Worm (Caenorhabditis elegans): Measurements from ENCODE around the gene asg-2.

The asg-2 gene

DNA sequence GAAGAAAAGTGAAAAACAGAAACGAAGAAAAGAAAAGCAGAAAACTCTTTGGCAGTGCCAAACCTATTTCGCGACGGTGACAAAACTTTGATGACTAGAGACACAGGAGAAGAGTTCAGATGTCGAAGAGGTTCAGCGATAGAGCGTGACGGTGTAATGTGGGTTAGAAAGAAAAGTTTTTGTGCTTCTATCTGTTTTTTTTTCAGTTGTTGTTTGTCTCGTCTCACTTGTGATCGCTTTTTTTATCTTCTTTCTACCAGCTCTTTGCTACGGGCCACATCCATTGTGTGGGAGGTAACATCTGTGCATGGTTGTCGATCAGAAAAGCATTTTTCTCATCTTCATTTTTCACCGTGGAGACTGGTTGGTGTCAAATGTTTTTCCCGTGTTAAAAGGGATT, 15.2 kb upstream of the asg-2 start, which contains the start of gene F41B4.1 (continued):
- TF ChIP-seq lin-14 (GFP tag; optimal IDR thresholded peaks at IDR 0.05) (peak; percentile 89), nhr-77 (tag; optimal IDR thresholded peaks at IDR 0.05) (no peak), nhr-71 (tag; optimal IDR thresholded peaks at IDR 0.05) (peak; percentile 84), hlh-4 (tag; optimal IDR thresholded peaks at IDR 0.05) (no peak), lsy-2 (tag; optimal IDR thresholded peaks at IDR 0.05) (peak; percentile 21 to 61), nhr-85 (tag) (no peak), ceh-82 (tag; optimal IDR thresholded peaks at IDR 0.05) (no peak), nhr-11 (tag; optimal IDR thresholded peaks at IDR 0.05) (no peak), swsn-7 (tag; optimal IDR thresholded peaks at IDR 0.05) (no peak), ztf-11 (tag; optimal IDR thresholded peaks at IDR 0.05) (no peak), ztf-4 (tag; optimal IDR thresholded peaks at IDR 0.05) (no peak), aha-1 (tag; optimal IDR thresholded peaks at IDR 0.05) (no peak), nhr-20 (tag; optimal IDR thresholded peaks at IDR 0.05) (peak; percentile 35), fkh-4 (tag; optimal IDR thresholded peaks at IDR 0.05; ENCODE audit: borderline replicate concordance) (peak; percentile 39), blmp-1 (tag; optimal IDR thresholded peaks at IDR 0.05) (no peak), sup-37 (GFP tag; optimal IDR thresholded peaks at IDR 0.05) (no peak), efl-1 (optimal IDR thresholded peaks at IDR 0.05) (no peak), efl-1 (GFP tag; optimal IDR thresholded peaks at IDR 0.05 in 1 of 2) (no peak), fkh-10 (GFP tag; optimal IDR thresholded peaks at IDR 0.05) (no peak), hpl-2 (GFP tag; optimal IDR thresholded peaks at IDR 0.05) (no peak), nhr-76 (tag; optimal IDR thresholded peaks at IDR 0.05) (no peak), nhr-19 (GFP tag; conservative IDR thresholded peaks at IDR 0.05) (peak; percentile 59), rnt-1 (tag; optimal IDR thresholded peaks at IDR 0.05) (peak; percentile 74), tlp-1 (tag; optimal IDR thresholded peaks at IDR 0.05) (no peak), alr-1 (tag; optimal IDR thresholded peaks at IDR 0.05; ENCODE audit: borderline replicate concordance) (no peak), C16A3.4 (tag; optimal IDR thresholded peaks at IDR 0.05) (no peak), lin-13 (GFP tag; optimal IDR thresholded peaks at IDR 0.05) (no peak), isw-1 (GFP tag; IDR thresholded peaks at IDR 0.05) (no peak), mep-1 (tag; optimal IDR thresholded peaks at IDR 0.05) (no peak), C04F5.9 (tag; optimal IDR thresholded peaks at IDR 0.05) (no peak), fos-1 (tag; optimal IDR thresholded peaks at IDR 0.05) (no peak), unc-62 (GFP tag; optimal IDR thresholded peaks at IDR 0.05) (no peak), sox-4 (tag; optimal IDR thresholded peaks at IDR 0.05) (no peak), unc-98 (GFP tag; IDR thresholded peaks at IDR 0.05) (no peak), ets-5 (GFP tag; IDR thresholded peaks at IDR 0.05) (no peak), elt-3 (tag; optimal IDR thresholded peaks at IDR 0.05) (no peak), snpc-4 (tag; optimal IDR thresholded peaks at IDR 0.05) (no peak), aly-2 (tag; optimal IDR thresholded peaks at IDR 0.05) (no peak), lin-15B (tag; optimal IDR thresholded peaks at IDR 0.05) (no peak), pax-3 (tag; optimal IDR thresholded peaks at IDR 0.05) (no peak), efl-3 (GFP tag; optimal IDR thresholded peaks at IDR 0.05) (no peak), sptf-1 (tag; optimal IDR thresholded peaks at IDR 0.05) (no peak), skn-1 (tag; optimal IDR thresholded peaks at IDR 0.05) (no peak), unc-86 (tag; optimal IDR thresholded peaks at IDR 0.05) (no peak), ceh-63 (GFP tag; optimal IDR thresholded peaks at IDR 0.05) (no peak), dpl-1 (GFP tag; optimal IDR thresholded peaks at IDR 0.05) (no peak), unc-30 (tag; optimal IDR thresholded peaks at IDR 0.05) (no peak), irx-1 (tag; optimal IDR thresholded peaks at IDR 0.05) (no peak), jun-1 (tag; optimal IDR thresholded peaks at IDR 0.05) (no peak), nhr-47 (tag; optimal IDR thresholded peaks at IDR 0.05) (no peak), vab-15 (tag; optimal IDR thresholded peaks at IDR 0.05) (no peak), egl-27 (tag; optimal IDR thresholded peaks at IDR 0.05) (no peak), lin-35 (GFP tag; optimal IDR thresholded peaks at IDR 0.05) (no peak), egl-13 (tag; optimal IDR thresholded peaks at IDR 0.05) (no peak)
